Worm (Caenorhabditis elegans) whole organism, L1 larva: ENCODE measurements around the gene sdc-3.

Source experiments
- egl-27 ChIP-seq, 2 experiments: fragments of 150-350 bp in 1 of 2; sonication (generic microtip); optimal IDR thresholded peaks; 3 replicates each; lab custom pipeline; 2017 to 2018; ENCODE audit warnings: missing biosample characterization in 2 of 2, missing genetic modification characterization in 2 of 2, missing genetic modification reagents in 2 of 2
- ets-5 ChIP-seq: fragments of 200-800 bp; sonication (Bioruptor generic); IDR thresholded peaks from 2 replicates; pipeline ENCODE4 v1.3.6; 2022; ENCODE audit warnings: missing genetic modification characterization, missing compliant biosample characterization
- fkh-8 ChIP-seq: sonication (generic microtip); optimal IDR thresholded peaks from 2 replicates; lab custom pipeline; 2016; ENCODE audit warnings: mild to moderate bottlenecking, missing genetic modification characterization, missing compliant biosample characterization
- irx-1 ChIP-seq: sonication (generic microtip); optimal IDR thresholded peaks from 2 replicates; lab custom pipeline; 2016; ENCODE audit warnings: missing genetic modification characterization, missing compliant biosample characterization
- jun-1 ChIP-seq: fragments of 150-350 bp; optimal IDR thresholded peaks from 2 replicates; lab custom pipeline; 2014; ENCODE audit warnings: missing biosample characterization, missing genetic modification reagents, missing genetic modification characterization
- lin-39 ChIP-seq: fragments of 150-350 bp; optimal IDR thresholded peaks from 2 replicates; lab custom pipeline; 2014; ENCODE audit warnings: missing biosample characterization, missing genetic modification reagents, missing genetic modification characterization
- mdl-1 ChIP-seq, 2 experiments: fragments of 150-350 bp; optimal IDR thresholded peaks; 2 replicates each; lab custom pipeline; 2014 to 2017; ENCODE audit warnings: missing biosample characterization in 2 of 2, missing genetic modification characterization in 2 of 2, inconsistent platforms in 1 of 2
- nhr-237 ChIP-seq: fragments of 150-350 bp; optimal IDR thresholded peaks from 2 replicates; lab custom pipeline; 2014; ENCODE audit warnings: missing biosample characterization, missing genetic modification characterization
- nhr-47 ChIP-seq: sonication (generic microtip); optimal IDR thresholded peaks from 2 replicates; lab custom pipeline; 2016; ENCODE audit warnings: mild to moderate bottlenecking, missing genetic modification characterization, moderate library complexity, missing compliant biosample characterization
- rnt-1 ChIP-seq: sonication (generic microtip); optimal IDR thresholded peaks from 2 replicates; lab custom pipeline; 2016; ENCODE audit warnings: mild to moderate bottlenecking, missing genetic modification characterization, moderate library complexity, missing compliant biosample characterization
- tbx-2 ChIP-seq: sonication (generic microtip); optimal IDR thresholded peaks from 2 replicates; lab custom pipeline; 2016; ENCODE audit warnings: missing genetic modification characterization, missing compliant biosample characterization
- unc-86 ChIP-seq: sonication (generic microtip); optimal IDR thresholded peaks from 2 replicates; lab custom pipeline; 2016; ENCODE audit warnings: missing genetic modification characterization, missing compliant biosample characterization

DNA sequence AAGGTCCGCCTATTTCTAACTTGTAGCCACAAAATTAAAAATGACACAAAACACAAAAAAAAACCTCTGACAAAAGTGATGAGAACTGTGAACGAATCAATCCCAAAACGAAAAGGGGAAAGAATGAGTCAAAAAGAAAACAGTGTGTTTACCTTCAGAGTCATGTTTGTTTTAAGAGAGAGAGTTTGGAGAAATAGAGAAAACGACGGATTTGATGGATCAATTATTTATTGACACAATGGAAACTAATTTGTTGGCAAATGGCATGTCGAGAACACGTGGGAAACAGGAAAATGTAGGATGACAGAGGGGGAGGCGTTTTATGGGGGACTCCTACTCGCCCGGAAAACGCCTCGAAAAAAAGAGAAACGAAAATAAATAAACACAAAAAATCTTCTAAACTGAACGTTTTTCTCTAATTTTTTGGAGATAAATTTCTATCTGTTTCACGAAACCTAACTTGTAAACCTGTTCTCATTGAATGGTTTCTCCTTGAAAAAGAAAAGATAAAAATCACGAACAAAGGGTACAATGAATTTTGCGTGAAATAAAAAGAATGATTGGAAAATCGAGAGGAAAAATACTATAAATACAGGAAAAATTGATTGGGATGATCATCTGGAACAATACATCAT lies 31.1 kb downstream of the sdc-3 start:
- no peak for TF ChIP-seq ets-5 (GFP tag; lab: Robert Waterston, UW)
- no peak for TF ChIP-seq fkh-8
- no peak for TF ChIP-seq nhr-237 (tag; lab: Kevin White, UChicago)
- no peak for TF ChIP-seq egl-27 (tag; optimal IDR thresholded peaks at IDR 0.05; lab: Kevin White, UChicago)
- TF ChIP-seq rnt-1 (tag; lab: Kevin White, UChicago), result no peak
- TF ChIP-seq mdl-1 (tag; optimal IDR thresholded peaks at IDR 0.05; lab: Kevin White, UChicago), result no peak
- TF ChIP-seq nhr-47 (tag; lab: Kevin White, UChicago), result no peak
- TF ChIP-seq lin-39 (tag; lab: Kevin White, UChicago), result no peak
- no peak for TF ChIP-seq irx-1 (tag; lab: Kevin White, UChicago)
- TF ChIP-seq tbx-2 (tag; lab: Kevin White, UChicago), result no peak
- no peak for TF ChIP-seq unc-86 (tag; lab: Kevin White, UChicago)
- no peak for TF ChIP-seq jun-1
